Worm (Caenorhabditis elegans): ENCODE data around the gene W03C9.8.

W03C9.8 gene

DNA sequence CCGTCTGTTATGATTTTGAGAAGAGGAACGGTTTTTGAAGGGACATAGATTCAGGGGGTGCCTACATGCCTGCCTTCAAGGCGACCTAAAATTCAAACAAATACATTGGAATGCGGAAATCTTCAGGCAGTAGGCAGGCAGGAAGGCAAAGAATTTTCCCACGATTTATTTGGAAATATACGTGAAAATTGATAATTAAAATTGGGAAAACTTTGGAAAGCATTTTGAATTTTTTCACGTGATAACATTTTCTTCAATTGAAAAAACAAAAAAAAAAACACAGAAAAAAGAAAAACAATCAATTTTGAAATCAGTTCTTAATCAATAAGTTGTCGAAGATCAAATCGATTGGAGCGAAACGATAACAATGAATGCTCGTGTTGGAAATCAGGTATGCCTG lies 42.3 kb upstream of the W03C9.8 start, which contains the start of gene ZK930.4:
Gene ZK930.4 (plus strand): TSS at position 301 of the 400 bp plus-strand sequence.
- TF ChIP-seq lin-11 (tag; optimal IDR thresholded peaks at IDR 0.05): no peak
- TF ChIP-seq unc-39 (tag; optimal IDR thresholded peaks at IDR 0.05): no peak
- no peak for TF ChIP-seq sma-9 (GFP tag; optimal IDR thresholded peaks at IDR 0.05)
- no peak for TF ChIP-seq sma-9 (tag; optimal IDR thresholded peaks at IDR 0.05)
- no peak for TF ChIP-seq nhr-6 (tag; optimal IDR thresholded peaks at IDR 0.05)
- no peak for TF ChIP-seq fos-1 (tag; optimal IDR thresholded peaks at IDR 0.05)
- no peak for TF ChIP-seq unc-55 (GFP tag; optimal IDR thresholded peaks at IDR 0.05)
- no peak for TF ChIP-seq dmd-4 (tag; optimal IDR thresholded peaks at IDR 0.05)
- TF ChIP-seq aly-2 (tag; optimal IDR thresholded peaks at IDR 0.05): no peak
- TF ChIP-seq elt-1 (tag; optimal IDR thresholded peaks at IDR 0.05): no peak
- TF ChIP-seq nhr-237 (tag; optimal IDR thresholded peaks at IDR 0.05): no peak
- no peak for TF ChIP-seq mbf-1 (tag; optimal IDR thresholded peaks at IDR 0.05)
- no peak for TF ChIP-seq elt-3 (tag; optimal IDR thresholded peaks at IDR 0.05)
- TF ChIP-seq mdl-1 (tag; optimal IDR thresholded peaks at IDR 0.05): no peak
- no peak for TF ChIP-seq egl-27 (tag; optimal IDR thresholded peaks at IDR 0.05)

DNA sequence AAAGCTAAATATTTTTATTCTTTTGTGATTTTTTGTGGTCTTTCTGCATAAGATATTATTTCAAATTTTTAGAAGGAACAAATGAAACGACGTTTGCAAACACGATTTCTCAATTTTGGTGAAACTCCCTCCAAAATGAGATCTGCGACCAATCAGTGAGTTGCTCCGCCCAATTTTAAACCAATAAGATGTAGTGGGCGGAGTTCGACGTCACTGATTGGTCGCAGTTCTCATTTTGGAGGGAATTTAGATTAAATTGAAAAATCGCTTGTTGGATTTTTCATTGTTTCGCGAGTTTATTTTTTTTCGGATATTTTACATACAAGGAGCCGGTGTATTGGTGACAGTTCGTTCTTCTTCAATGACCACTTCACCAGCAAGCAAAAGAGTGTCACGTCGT lies 38.0 kb upstream of the W03C9.8 start:
- no peak for TF ChIP-seq nhr-12 (tag; optimal IDR thresholded peaks at IDR 0.05)

DNA sequence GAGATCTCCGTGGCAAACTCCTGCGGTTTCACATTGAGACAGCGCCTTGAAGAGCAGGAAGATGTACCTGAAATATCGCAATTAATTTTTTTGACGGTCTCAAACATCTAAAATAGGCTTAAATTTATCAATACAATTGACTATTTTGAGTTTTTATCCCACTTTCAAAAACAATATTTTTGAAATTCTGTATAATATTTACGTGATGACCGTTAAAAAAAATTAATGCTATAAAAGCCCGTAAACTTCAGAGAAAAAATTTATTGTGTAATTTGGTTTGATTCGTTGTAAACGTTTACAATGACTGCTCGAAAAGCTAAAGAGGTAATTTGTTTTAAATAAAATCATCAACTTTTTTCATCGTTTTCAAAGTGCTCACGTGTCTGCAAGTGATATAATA lies 34.3 kb upstream of the W03C9.8 start, which contains the start of gene ZK930.7:
Gene ZK930.7 (plus strand): TSS at position 301 of the 400 bp plus-strand sequence.
- TF ChIP-seq lsy-2 (tag; optimal IDR thresholded peaks at IDR 0.05) (no peak), lin-39 (tag; optimal IDR thresholded peaks at IDR 0.05) (no peak), mdl-1 (tag; optimal IDR thresholded peaks at IDR 0.05) (no peak), peb-1 (tag; optimal IDR thresholded peaks at IDR 0.05) (no peak)

DNA sequence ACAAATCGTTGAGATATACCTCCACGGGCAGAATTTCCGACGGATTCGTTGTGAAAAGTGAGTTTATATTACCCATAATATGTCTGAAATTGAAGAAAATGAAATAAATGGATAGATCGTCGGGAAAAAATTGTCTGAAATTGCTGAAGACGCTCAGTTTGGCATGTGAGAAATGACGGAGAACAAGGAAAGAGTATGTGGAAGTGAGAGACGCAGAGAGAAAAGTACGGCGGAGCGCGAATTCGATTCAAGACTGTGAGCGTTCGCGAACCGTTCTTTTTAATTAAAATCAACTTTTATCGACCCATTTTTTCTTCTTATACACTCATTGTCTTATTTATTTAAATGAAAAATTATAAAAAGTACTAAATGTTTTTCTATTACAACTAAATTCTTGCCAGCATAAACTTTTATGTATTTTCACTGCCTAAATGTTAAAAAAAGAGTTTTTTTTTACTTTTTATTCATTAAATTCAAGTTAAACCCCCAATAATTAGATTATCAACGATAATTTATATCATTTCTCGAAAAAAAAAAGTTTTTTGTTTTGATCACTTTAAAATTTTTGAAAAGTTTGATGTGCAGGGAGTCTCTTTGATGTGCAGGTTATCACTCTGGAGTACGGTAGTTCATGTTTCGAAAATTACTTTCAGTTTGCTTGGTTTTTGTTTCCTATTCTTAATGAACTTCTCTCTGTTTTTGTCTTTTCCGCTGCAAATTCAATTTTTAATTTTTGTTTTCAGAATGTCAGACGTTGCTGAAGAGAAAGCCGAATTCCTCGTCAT lies 32.6 kb upstream of the W03C9.8 start, which contains the start of the genes vps-15 and hmg-12:
Gene vps-15 (minus strand): TSS at position 83 of the 785 bp plus-strand sequence.
Gene hmg-12 (plus strand): TSS at position 744 of the 785 bp plus-strand sequence.
- TF ChIP-seq sma-9 (GFP tag; optimal IDR thresholded peaks at IDR 0.05) (no peak), sma-9 (tag; optimal IDR thresholded peaks at IDR 0.05) (no peak), zag-1 (tag; optimal IDR thresholded peaks at IDR 0.05) (no peak), nhr-237 (tag; optimal IDR thresholded peaks at IDR 0.05) (no peak), mab-5 (tag; optimal IDR thresholded peaks at IDR 0.05) (no peak), skn-1 (tag; optimal IDR thresholded peaks at IDR 0.05) (no peak), unc-39 (tag; optimal IDR thresholded peaks at IDR 0.05) (no peak), unc-62 (GFP tag; optimal IDR thresholded peaks at IDR 0.05) (no peak), mdl-1 (tag; optimal IDR thresholded peaks at IDR 0.05) (no peak), mbf-1 (tag; optimal IDR thresholded peaks at IDR 0.05) (no peak), nhr-10 (tag; optimal IDR thresholded peaks at IDR 0.05) (no peak), F13H6.1 (tag; optimal IDR thresholded peaks at IDR 0.05) (no peak), lsy-2 (tag; optimal IDR thresholded peaks at IDR 0.05) (peak; percentile 3 to 90), blmp-1 (tag; optimal IDR thresholded peaks at IDR 0.05; ENCODE audit: insufficient read depth) (no peak), peb-1 (tag; optimal IDR thresholded peaks at IDR 0.05) (no peak), C34F6.9 (tag; optimal IDR thresholded peaks at IDR 0.05) (peak; percentile 46), unc-55 (GFP tag; optimal IDR thresholded peaks at IDR 0.05) (peak; percentile 41), nhr-11 (tag; optimal IDR thresholded peaks at IDR 0.05) (no peak), sma-3 (GFP tag; optimal IDR thresholded peaks at IDR 0.05) (no peak), R02D3.7 (tag; optimal IDR thresholded peaks at IDR 0.05) (no peak), ZK546.5 (tag; optimal IDR thresholded peaks at IDR 0.05) (peak; percentile 62), Y55F3AM.14 (GFP tag; optimal IDR thresholded peaks at IDR 0.05) (no peak), lin-11 (tag; optimal IDR thresholded peaks at IDR 0.05) (no peak), elt-1 (tag; optimal IDR thresholded peaks at IDR 0.05) (no peak), nhr-6 (tag; optimal IDR thresholded peaks at IDR 0.05) (no peak), aly-2 (tag; optimal IDR thresholded peaks at IDR 0.05) (no peak)

DNA sequence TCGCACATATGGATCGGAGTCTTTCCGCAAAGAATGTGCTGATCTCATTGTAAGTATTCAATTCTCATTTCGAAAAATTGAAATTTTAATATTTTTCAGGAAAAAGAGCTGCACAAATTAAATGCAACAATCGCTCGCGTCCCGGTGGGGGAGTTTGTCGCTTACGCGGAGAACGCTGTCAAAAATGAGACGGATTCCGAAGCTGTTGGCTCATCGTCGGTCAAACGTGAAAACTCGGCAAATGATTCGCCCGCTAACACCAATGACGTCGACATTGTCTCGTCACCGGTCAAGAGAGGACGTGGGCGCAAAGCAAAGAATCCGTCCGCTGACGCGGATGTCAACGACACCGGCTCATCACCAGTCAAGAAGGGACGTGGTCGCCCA lies 32.0 kb upstream of the W03C9.8 start:
- TF ChIP-seq ztf-1 (GFP tag; conservative IDR thresholded peaks at IDR 0.05) (no peak), ceh-82 (tag; optimal IDR thresholded peaks at IDR 0.05) (no peak), lin-13 (GFP tag; optimal IDR thresholded peaks at IDR 0.05) (no peak)
